Worm (Caenorhabditis elegans): ENCODE measurements around the gene mlc-5.

DNA sequence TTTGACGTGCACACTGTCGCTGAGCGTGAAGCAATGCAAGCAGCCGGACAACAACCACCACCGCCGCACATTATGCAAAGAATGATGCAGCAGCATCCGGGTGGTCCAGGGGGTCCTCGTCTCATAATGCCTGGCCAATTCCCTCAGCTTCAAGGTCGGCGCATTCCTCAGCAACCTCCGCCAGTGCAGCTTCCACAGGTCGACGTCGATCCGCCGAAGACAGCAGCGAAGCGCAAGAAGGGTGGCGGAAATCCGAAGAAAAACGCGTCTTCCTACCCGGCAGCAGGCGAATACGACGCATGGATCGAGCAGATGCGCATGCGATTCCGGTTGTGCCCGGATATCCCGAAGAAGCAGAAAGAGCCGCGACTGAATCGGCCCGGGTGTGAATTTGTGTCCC, 28.3 kb downstream of the mlc-5 start:
- TF ChIP-seq hlh-26 (GFP tag; conservative IDR thresholded peaks at IDR 0.05) (no peak), ceh-79 (tag; optimal IDR thresholded peaks at IDR 0.05) (no peak), sea-2 (GFP tag; IDR thresholded peaks at IDR 0.05) (no peak), rpc-1 (optimal IDR thresholded peaks at IDR 0.05) (no peak), rpc-1 (tag; optimal IDR thresholded peaks at IDR 0.05) (no peak), ets-4 (GFP tag; optimal IDR thresholded peaks at IDR 0.05) (no peak), aptf-2 (GFP tag; conservative IDR thresholded peaks at IDR 0.05) (no peak), dpl-1 (GFP tag; optimal IDR thresholded peaks at IDR 0.05) (no peak), egl-18 (GFP tag; IDR thresholded peaks at IDR 0.05) (no peak), attf-6 (GFP tag; IDR thresholded peaks at IDR 0.05) (no peak), egl-44 (GFP tag; IDR thresholded peaks at IDR 0.05) (no peak), hsf-1 (GFP tag; IDR thresholded peaks at IDR 0.05) (no peak)

Data from whole organism, young adult.